Fruit fly (Drosophila melanogaster) whole organism, embryonic: ENCODE data around the gene NC2beta.

ENCODE experiments used
- Atf6 ChIP-seq: fragments of 200-800 bp; sonication (Bioruptor generic); IDR thresholded peaks from 2 replicates; pipeline ENCODE4 v1.3.6; 2022; ENCODE audit warnings: missing biosample characterization, missing genetic modification characterization
- Bgb ChIP-seq: fragments of 200-800 bp; sonication (Bioruptor generic); IDR thresholded peaks from 2 replicates; pipeline ENCODE4 v1.3.6; 2022; ENCODE audit warnings: missing biosample characterization, missing genetic modification characterization; ENCODE audit not compliant: partially characterized antibody
- Bteb2 ChIP-seq: fragments of 200-800 bp; sonication (Bioruptor generic); optimal IDR thresholded peaks from 2 replicates; lab custom pipeline; 2016; ENCODE audit warnings: missing biosample characterization, missing genetic modification characterization
- CG10147 ChIP-seq: fragments of 200-800 bp; sonication (Bioruptor generic); optimal IDR thresholded peaks from 2 replicates; lab custom pipeline; 2019; ENCODE audit warnings: missing biosample characterization, mild to moderate bottlenecking, missing genetic modification characterization, moderate library complexity
- CG1024 ChIP-seq: fragments of 200-800 bp; sonication (Bioruptor generic); IDR thresholded peaks from 2 replicates; pipeline ENCODE4 v1.3.6; 2022; ENCODE audit warnings: missing biosample characterization, missing genetic modification characterization
- CG11504 ChIP-seq: fragments of 200-800 bp; sonication (Bioruptor generic); optimal IDR thresholded peaks from 3 replicates; lab custom pipeline; 2019; ENCODE audit warnings: missing biosample characterization, mild to moderate bottlenecking, missing genetic modification characterization, moderate library complexity
- CG14860 ChIP-seq: fragments of 200-800 bp; sonication (Bioruptor generic); IDR thresholded peaks from 3 replicates; pipeline ENCODE4 v1.3.6; 2022; ENCODE audit warnings: missing biosample characterization, missing genetic modification characterization; ENCODE audit not compliant: partially characterized antibody
- CG15601 ChIP-seq: fragments of 200-800 bp; sonication (Bioruptor generic); optimal IDR thresholded peaks from 3 replicates; lab custom pipeline; 2019; ENCODE audit warnings: missing biosample characterization, mild to moderate bottlenecking, missing genetic modification characterization, moderate library complexity
- CG1603 ChIP-seq: fragments of 200-800 bp; sonication (Bioruptor generic); optimal IDR thresholded peaks from 2 replicates; lab custom pipeline; 2019; ENCODE audit warnings: missing biosample characterization, mild to moderate bottlenecking, missing genetic modification characterization, moderate library complexity
- CG33557 ChIP-seq: fragments of 200-800 bp; sonication (Bioruptor generic); optimal IDR thresholded peaks from 2 replicates; lab custom pipeline; 2019; ENCODE audit warnings: missing biosample characterization, mild to moderate bottlenecking, missing genetic modification characterization, moderate library complexity
- CG34422 ChIP-seq: fragments of 200-800 bp; sonication (Bioruptor generic); IDR thresholded peaks from 3 replicates; pipeline ENCODE4 v1.3.6; 2022; ENCODE audit warnings: missing biosample characterization, missing genetic modification characterization
- CG4424 ChIP-seq: fragments of 200-800 bp; sonication (Bioruptor generic); optimal IDR thresholded peaks from 3 replicates; lab custom pipeline; 2016; ENCODE audit warnings: missing biosample characterization, missing genetic modification characterization
- CG4617 ChIP-seq: fragments of 200-800 bp; sonication (Bioruptor generic); optimal IDR thresholded peaks from 3 replicates; lab custom pipeline; 2016; ENCODE audit warnings: missing biosample characterization, missing genetic modification characterization, borderline replicate concordance
- CG6791 ChIP-seq: fragments of 200-800 bp; sonication (Bioruptor generic); IDR thresholded peaks from 3 replicates; pipeline ENCODE4 v1.3.6; 2022; ENCODE audit warnings: missing biosample characterization, missing genetic modification characterization; ENCODE audit not compliant: partially characterized antibody
- CG6813 ChIP-seq: fragments of 200-800 bp; sonication (Bioruptor generic); optimal IDR thresholded peaks from 2 replicates; lab custom pipeline; 2017; ENCODE audit warnings: missing biosample characterization, missing genetic modification characterization, mild to moderate bottlenecking, moderate library complexity, missing genetic modification reagents
- CG8290 ChIP-seq, 3 experiments: fragments of 200-800 bp; sonication (Bioruptor generic); optimal IDR thresholded peaks; 2 replicates each; lab custom pipeline; 2016 to 2019; ENCODE audit warnings: missing biosample characterization in 3 of 3, missing genetic modification characterization in 3 of 3, mild to moderate bottlenecking in 2 of 3, moderate library complexity in 1 of 3
- CG8924 ChIP-seq: fragments of 200-800 bp; optimal IDR thresholded peaks from 3 replicates; lab custom pipeline; 2019; ENCODE audit warnings: missing biosample characterization, mild to moderate bottlenecking, missing genetic modification characterization, moderate library complexity
- CG9437 ChIP-seq: fragments of 200-800 bp; sonication (Bioruptor generic); optimal IDR thresholded peaks from 2 replicates; lab custom pipeline; 2018; ENCODE audit warnings: missing biosample characterization, mild to moderate bottlenecking, missing genetic modification characterization
- CG9817 ChIP-seq: fragments of 200-800 bp; sonication (Bioruptor generic); optimal IDR thresholded peaks from 2 replicates; lab custom pipeline; 2018; ENCODE audit warnings: missing biosample characterization, mild to moderate bottlenecking, missing genetic modification characterization, moderate library complexity
- CG9932 ChIP-seq: fragments of 200-800 bp; sonication (Bioruptor generic); IDR thresholded peaks from 2 replicates; pipeline ENCODE4 v1.3.6; 2022; ENCODE audit warnings: missing biosample characterization, missing genetic modification characterization
- Camta ChIP-seq: fragments of 200-800 bp; sonication (Bioruptor generic); optimal IDR thresholded peaks from 2 replicates; lab custom pipeline; 2016; ENCODE audit warnings: missing biosample characterization, missing genetic modification characterization
- CrebB ChIP-seq: fragments of 200-800 bp; sonication (Bioruptor generic); optimal IDR thresholded peaks from 3 replicates; lab custom pipeline; 2018; ENCODE audit warnings: missing biosample characterization, mild to moderate bottlenecking, missing genetic modification characterization
- Dek ChIP-seq: fragments of 200-800 bp; sonication (Bioruptor generic); optimal IDR thresholded peaks from 3 replicates; lab custom pipeline; 2019; ENCODE audit warnings: missing biosample characterization, mild to moderate bottlenecking, missing genetic modification characterization, moderate library complexity
- Drgx ChIP-seq: fragments of 200-800 bp; sonication (Bioruptor generic); IDR thresholded peaks from 2 replicates; pipeline ENCODE4 v1.3.6; 2022; ENCODE audit warnings: missing biosample characterization, missing genetic modification characterization
- Fer3 ChIP-seq: fragments of 200-800 bp; sonication (Bioruptor generic); optimal IDR thresholded peaks from 2 replicates; lab custom pipeline; 2018; ENCODE audit warnings: missing biosample characterization, mild to moderate bottlenecking, missing genetic modification characterization, moderate library complexity
- HmgZ ChIP-seq: fragments of 200-800 bp; sonication (Bioruptor generic); optimal IDR thresholded peaks from 2 replicates; lab custom pipeline; 2018; ENCODE audit warnings: missing biosample characterization, mild to moderate bottlenecking, missing genetic modification characterization
- Hr51 ChIP-seq, 2 experiments: fragments of 200-800 bp; sonication (Bioruptor generic); optimal IDR thresholded peaks; 2 replicates in 1 of 2; 3 replicates in 1 of 2; lab custom pipeline; 2016 to 2018; ENCODE audit warnings: missing biosample characterization in 2 of 2, missing genetic modification characterization in 2 of 2, mild to moderate bottlenecking in 1 of 2, moderate library complexity in 1 of 2
- MBD-R2 ChIP-seq: fragments of 200-800 bp; sonication (Bioruptor generic); IDR thresholded peaks from 2 replicates; pipeline ENCODE4 v1.3.6; 2022; ENCODE audit warnings: missing biosample characterization, missing genetic modification characterization
- Myb ChIP-seq: fragments of 200-800 bp; sonication (Bioruptor generic); optimal IDR thresholded peaks from 2 replicates; lab custom pipeline; 2016; ENCODE audit warnings: missing biosample characterization, missing genetic modification characterization
- Nf-YA ChIP-seq: fragments of 200-800 bp; sonication (Bioruptor generic); IDR thresholded peaks from 2 replicates; pipeline ENCODE4 v1.3.6; 2022; ENCODE audit warnings: missing biosample characterization, missing genetic modification characterization
- Scr ChIP-seq: fragments of 200-800 bp; sonication (Bioruptor generic); IDR thresholded peaks from 2 replicates; pipeline ENCODE4 v1.3.6; 2022; ENCODE audit warnings: missing biosample characterization, missing genetic modification characterization; ENCODE audit not compliant: partially characterized antibody
- Sry-δ ChIP-seq: fragments of 200-800 bp; sonication (Bioruptor generic); optimal IDR thresholded peaks from 2 replicates; lab custom pipeline; 2016; ENCODE audit warnings: missing biosample characterization, missing genetic modification characterization
- ab ChIP-seq: fragments of 200-800 bp; sonication (Bioruptor generic); optimal IDR thresholded peaks from 2 replicates; lab custom pipeline; 2016; ENCODE audit warnings: missing biosample characterization, missing genetic modification characterization
- dmrt11E ChIP-seq: fragments of 200-800 bp; sonication (Bioruptor generic); optimal IDR thresholded peaks from 3 replicates; lab custom pipeline; 2018; ENCODE audit warnings: missing biosample characterization, mild to moderate bottlenecking, missing genetic modification characterization, moderate library complexity
- hbn ChIP-seq: fragments of 200-800 bp; sonication (Bioruptor generic); IDR thresholded peaks from 2 replicates; pipeline ENCODE4 v1.3.6; 2022; ENCODE audit warnings: missing biosample characterization, missing genetic modification characterization; ENCODE audit not compliant: partially characterized antibody
- hkb ChIP-seq, 2 experiments: fragments of 200-800 bp in 1 of 2; fragments of >200 bp in 1 of 2; sonication (Bioruptor generic) in 1 of 2; IDR thresholded peaks in 1 of 2; optimal IDR thresholded peaks in 1 of 2; 2 replicates each; pipeline versions ENCODE4 v1.3.6 to Lab custom; 2017 to 2022; ENCODE audit warnings: missing biosample characterization in 1 of 2, missing genetic modification characterization in 1 of 2
- ind ChIP-seq: fragments of 200-800 bp; sonication (Bioruptor generic); optimal IDR thresholded peaks from 3 replicates; lab custom pipeline; 2016; ENCODE audit warnings: missing biosample characterization, missing genetic modification characterization
- mld ChIP-seq: fragments of 200-800 bp; sonication (Bioruptor generic); IDR thresholded peaks from 3 replicates; pipeline ENCODE4 v1.3.6; 2022; ENCODE audit warnings: missing biosample characterization, missing genetic modification characterization; ENCODE audit not compliant: partially characterized antibody
- nerfin-2 ChIP-seq: fragments of 200-800 bp; sonication (Bioruptor generic); IDR thresholded peaks from 2 replicates; pipeline ENCODE4 v1.3.6; 2022; ENCODE audit warnings: missing biosample characterization, missing genetic modification characterization; ENCODE audit not compliant: partially characterized antibody
- pb ChIP-seq: fragments of 200-800 bp; sonication (Bioruptor generic); optimal IDR thresholded peaks from 3 replicates; lab custom pipeline; 2016; ENCODE audit warnings: missing biosample characterization, missing genetic modification characterization
- prd ChIP-seq, 3 experiments: fragments of >200 bp in 2 of 3; fragments of 200-800 bp in 1 of 3; sonication (Bioruptor generic) in 1 of 3; optimal IDR thresholded peaks in 2 of 3; IDR thresholded peaks in 1 of 3; 2 replicates in 2 of 3; 3 replicates in 1 of 3; pipeline versions ENCODE4 v1.3.6 to Lab custom; 2017 to 2022; ENCODE audit warnings: missing biosample characterization in 1 of 3, missing genetic modification characterization in 1 of 3
- row ChIP-seq: fragments of 200-800 bp; sonication (Bioruptor generic); IDR thresholded peaks from 3 replicates; pipeline ENCODE4 v1.3.6; 2022; ENCODE audit warnings: missing biosample characterization, missing genetic modification characterization
- ssp ChIP-seq: fragments of 200-800 bp; sonication (Bioruptor generic); IDR thresholded peaks from 2 replicates; pipeline ENCODE4 v1.3.6; 2022; ENCODE audit warnings: missing biosample characterization, missing genetic modification characterization
- trem ChIP-seq: fragments of 200-800 bp; optimal IDR thresholded peaks from 3 replicates; lab custom pipeline; 2019; ENCODE audit warnings: missing biosample characterization, mild to moderate bottlenecking, missing genetic modification characterization, moderate library complexity
- unc-4 ChIP-seq: fragments of 200-800 bp; sonication (Bioruptor generic); IDR thresholded peaks from 2 replicates; pipeline ENCODE4 v1.3.6; 2022; ENCODE audit warnings: missing biosample characterization, missing genetic modification characterization; ENCODE audit not compliant: partially characterized antibody
- vnd ChIP-seq: fragments of 200-800 bp; sonication (Bioruptor generic); IDR thresholded peaks from 3 replicates; pipeline ENCODE4 v1.3.6; 2022; ENCODE audit warnings: missing biosample characterization, missing genetic modification characterization; ENCODE audit not compliant: partially characterized antibody
- vvl ChIP-seq: fragments of 200-800 bp; sonication (Bioruptor generic); IDR thresholded peaks from 2 replicates; pipeline ENCODE4 v1.3.6; 2022; ENCODE audit warnings: missing biosample characterization, missing genetic modification characterization

The NC2beta gene

dm6 chr2L:15039309-15039772 lies 31.7 kb downstream of the NC2beta start:
- TF ChIP-seq trem (peak; percentile 58), MBD-R2 (GFP tag; lab: Robert Waterston, UW) (peak; percentile 87), Scr (GFP tag; lab: Robert Waterston, UW) (peak; percentile 83), Hr51 (GFP tag; optimal IDR thresholded peaks at IDR 0.05; lab: Kevin White, UChicago) (peak in 1 of 2 experiments; percentile 51), ssp (no peak), CG1024 (GFP tag; lab: Robert Waterston, UW) (0 out of 2 replicates have a peak, but pooled peaks have one; percentile 9), Nf-YA (GFP tag; lab: Robert Waterston, UW) (no peak), CG9817 (tag; lab: Kevin White, UChicago) (peak; percentile 61), CG9932 (peak; percentile 84), CG8290 (GFP tag; optimal IDR thresholded peaks at IDR 0.05; lab: Kevin White, UChicago) (peak; percentile 17), CG8290 (tag; optimal IDR thresholded peaks at IDR 0.05; lab: Kevin White, UChicago) (no peak), CG33557 (GFP tag; lab: Kevin White, UChicago) (peak; percentile 0), dmrt11E (tag; lab: Kevin White, UChicago) (peak; percentile 24), Sry-δ (peak; percentile 76), vvl (GFP tag; lab: Robert Waterston, UW) (no peak; the same call in none of the 2 replicates), Bgb (GFP tag; lab: Robert Waterston, UW) (peak; percentile 94), Bteb2 (no peak), row (GFP tag; lab: Robert Waterston, UW) (peak; percentile 82), nerfin-2 (GFP tag; lab: Robert Waterston, UW) (peak; percentile 79), CG14860 (GFP tag; lab: Robert Waterston, UW) (peak; percentile 78), CG4424 (GFP tag; lab: Kevin White, UChicago) (peak; percentile 28), Fer3 (peak; percentile 3), CG10147 (GFP tag; lab: Kevin White, UChicago) (no peak), CG6791 (GFP tag; lab: Robert Waterston, UW) (peak; percentile 93), Atf6 (no peak), prd (optimal IDR thresholded peaks at IDR 0.05; lab: Kevin White, UChicago) (no peak), prd (GFP tag; IDR thresholded peaks at IDR 0.05; lab: Robert Waterston, UW) (peak; percentile 48; the same call in 1 of the 3 replicates), CG9437 (peak; percentile 21), Drgx (GFP tag; lab: Robert Waterston, UW) (no peak), Myb (peak; percentile 19), CG4617 (peak; percentile 36), mld (GFP tag; lab: Robert Waterston, UW) (peak; percentile 85), Camta (GFP tag; lab: Kevin White, UChicago) (peak; percentile 15), hkb (optimal IDR thresholded peaks at IDR 0.05; lab: Kevin White, UChicago) (peak; percentile 40), hkb (GFP tag; IDR thresholded peaks at IDR 0.05; lab: Robert Waterston, UW) (no peak), vnd (GFP tag; lab: Robert Waterston, UW) (peak; percentile 83), hbn (GFP tag; lab: Robert Waterston, UW) (peak; percentile 65), ab (GFP tag; lab: Kevin White, UChicago) (no peak), CG1603 (no peak), unc-4 (peak; percentile 78), CG34422 (GFP tag; lab: Robert Waterston, UW) (peak; percentile 79), pb (GFP tag; lab: Kevin White, UChicago) (no peak), ind (GFP tag; lab: Kevin White, UChicago) (peak; percentile 15), CG8924 (tag; lab: Kevin White, UChicago) (peak; percentile 25), CG11504 (tag; lab: Kevin White, UChicago) (no peak), CG6813 (GFP tag; lab: Kevin White, UChicago) (no peak), HmgZ (tag; lab: Kevin White, UChicago) (peak; percentile 65), Dek (tag; lab: Kevin White, UChicago) (peak; percentile 40), CrebB (tag; lab: Kevin White, UChicago) (no peak), CG15601 (peak; percentile 32)
